Worm (Caenorhabditis elegans) whole organism, L2 larva: ENCODE data around the gene T15B12.1.

ENCODE experiments used
- C34F6.9 ChIP-seq: fragments of 150-350 bp; optimal IDR thresholded peaks from 2 replicates; lab custom pipeline; 2014; ENCODE audit warnings: missing biosample characterization, missing genetic modification characterization
- R02D3.7 ChIP-seq: fragments of 150-350 bp; optimal IDR thresholded peaks from 2 replicates; lab custom pipeline; 2014; ENCODE audit warnings: missing biosample characterization, missing genetic modification characterization
- ZK546.5 ChIP-seq: sonication (generic microtip); optimal IDR thresholded peaks from 2 replicates; lab custom pipeline; 2017; ENCODE audit warnings: missing biosample characterization, missing genetic modification characterization
- alr-1 ChIP-seq: fragments of 150-350 bp; optimal IDR thresholded peaks from 2 replicates; lab custom pipeline; 2014; ENCODE audit warnings: missing biosample characterization, missing genetic modification characterization
- aly-2 ChIP-seq: fragments of 150-350 bp; optimal IDR thresholded peaks from 2 replicates; lab custom pipeline; 2014; ENCODE audit warnings: missing biosample characterization, missing genetic modification characterization
- ama-1 ChIP-seq: fragments of 150-350 bp; optimal IDR thresholded peaks from 2 replicates; lab custom pipeline; 2018; ENCODE audit warnings: inconsistent platforms
- ceh-82 ChIP-seq: fragments of 150-350 bp; optimal IDR thresholded peaks from 2 replicates; lab custom pipeline; 2014; ENCODE audit warnings: missing biosample characterization, missing genetic modification characterization
- crh-2 ChIP-seq: sonication (generic microtip); optimal IDR thresholded peaks from 2 replicates; lab custom pipeline; 2017; ENCODE audit warnings: missing biosample characterization, missing genetic modification characterization
- egl-27 ChIP-seq: sonication (generic microtip); optimal IDR thresholded peaks from 3 replicates; lab custom pipeline; 2017; ENCODE audit warnings: missing biosample characterization, missing genetic modification reagents, missing genetic modification characterization
- elt-1 ChIP-seq: fragments of 150-350 bp; optimal IDR thresholded peaks from 2 replicates; lab custom pipeline; 2014; ENCODE audit warnings: missing biosample characterization, missing genetic modification characterization
- elt-3 ChIP-seq: sonication (generic microtip); optimal IDR thresholded peaks from 2 replicates; lab custom pipeline; 2017; ENCODE audit warnings: missing biosample characterization, missing genetic modification characterization
- fos-1 ChIP-seq: fragments of 150-350 bp; optimal IDR thresholded peaks from 2 replicates; lab custom pipeline; 2014; ENCODE audit warnings: missing biosample characterization, missing genetic modification characterization
- gmeb-1 ChIP-seq: fragments of 150-350 bp; optimal IDR thresholded peaks from 2 replicates; lab custom pipeline; 2014; ENCODE audit warnings: missing biosample characterization, missing genetic modification characterization
- lin-13 ChIP-seq: fragments of 150-350 bp; optimal IDR thresholded peaks from 2 replicates; lab custom pipeline; 2014; ENCODE audit warnings: missing biosample characterization, missing genetic modification reagents, missing genetic modification characterization
- lin-39 ChIP-seq: fragments of 150-350 bp; optimal IDR thresholded peaks from 2 replicates; lab custom pipeline; 2014; ENCODE audit warnings: missing biosample characterization, missing genetic modification reagents, missing genetic modification characterization
- lsy-2 ChIP-seq, 2 experiments: fragments of 150-350 bp in 1 of 2; sonication (generic microtip) in 1 of 2; optimal IDR thresholded peaks; 2 replicates each; lab custom pipeline; 2014 to 2017; ENCODE audit warnings: missing biosample characterization in 2 of 2, missing genetic modification characterization in 2 of 2
- mab-5 ChIP-seq: fragments of 150-350 bp; optimal IDR thresholded peaks from 2 replicates; lab custom pipeline; 2014; ENCODE audit warnings: missing biosample characterization, missing genetic modification characterization
- mbf-1 ChIP-seq: sonication (generic microtip); optimal IDR thresholded peaks from 2 replicates; lab custom pipeline; 2017; ENCODE audit warnings: missing biosample characterization, missing genetic modification characterization
- mdl-1 ChIP-seq, 2 experiments: fragments of 150-350 bp in 1 of 2; sonication (generic microtip) in 1 of 2; optimal IDR thresholded peaks; 2 replicates each; lab custom pipeline; 2017; ENCODE audit warnings: missing biosample characterization in 2 of 2, missing genetic modification characterization in 2 of 2
- nhr-10 ChIP-seq: sonication (generic microtip); optimal IDR thresholded peaks from 2 replicates; lab custom pipeline; 2017; ENCODE audit warnings: missing biosample characterization, missing genetic modification characterization
- nhr-129 ChIP-seq: fragments of 150-350 bp; optimal IDR thresholded peaks from 2 replicates; lab custom pipeline; 2014; ENCODE audit warnings: missing biosample characterization, missing genetic modification characterization
- nhr-21 ChIP-seq: fragments of 150-350 bp; optimal IDR thresholded peaks from 2 replicates; lab custom pipeline; 2014; ENCODE audit warnings: missing biosample characterization, missing genetic modification characterization
- nhr-23 ChIP-seq: fragments of 150-350 bp; optimal IDR thresholded peaks from 2 replicates; lab custom pipeline; 2014; ENCODE audit warnings: missing biosample characterization, missing genetic modification reagents, missing genetic modification characterization
- nhr-6 ChIP-seq: fragments of 150-350 bp; optimal IDR thresholded peaks from 2 replicates; lab custom pipeline; 2014; ENCODE audit warnings: missing biosample characterization, missing genetic modification characterization
- nhr-77 ChIP-seq: fragments of 150-350 bp; optimal IDR thresholded peaks from 2 replicates; lab custom pipeline; 2014; ENCODE audit warnings: missing biosample characterization, missing genetic modification characterization
- peb-1 ChIP-seq: fragments of 150-350 bp; optimal IDR thresholded peaks from 2 replicates; lab custom pipeline; 2014; ENCODE audit warnings: missing biosample characterization, missing genetic modification characterization
- sem-4 ChIP-seq: fragments of 150-350 bp; optimal IDR thresholded peaks from 2 replicates; lab custom pipeline; 2014; ENCODE audit warnings: missing biosample characterization, missing genetic modification reagents, missing genetic modification characterization
- skn-1 ChIP-seq: sonication (generic microtip); optimal IDR thresholded peaks from 2 replicates; lab custom pipeline; 2017; ENCODE audit warnings: missing biosample characterization, missing genetic modification characterization
- sma-9 ChIP-seq, 2 experiments: fragments of 150-350 bp in 1 of 2; sonication (generic microtip) in 1 of 2; optimal IDR thresholded peaks; 2 replicates each; lab custom pipeline; 2014 to 2016; ENCODE audit warnings: missing genetic modification characterization in 2 of 2, mild to moderate bottlenecking in 1 of 2, missing biosample characterization in 1 of 2, missing compliant biosample characterization in 1 of 2, missing genetic modification reagents in 1 of 2, moderate library complexity in 1 of 2
- unc-39 ChIP-seq: fragments of 150-350 bp; optimal IDR thresholded peaks from 2 replicates; lab custom pipeline; 2014; ENCODE audit warnings: missing biosample characterization, missing genetic modification characterization
- unc-55 ChIP-seq: fragments of 150-350 bp; sonication (generic microtip); optimal IDR thresholded peaks from 3 replicates; lab custom pipeline; 2014; ENCODE audit warnings: missing biosample characterization, missing genetic modification reagents, missing genetic modification characterization
- unc-62 ChIP-seq: fragments of 150-350 bp; optimal IDR thresholded peaks from 2 replicates; lab custom pipeline; 2014; ENCODE audit warnings: missing biosample characterization, missing genetic modification reagents, missing genetic modification characterization
- zag-1 ChIP-seq: fragments of 150-350 bp; optimal IDR thresholded peaks from 2 replicates; lab custom pipeline; 2014; ENCODE audit warnings: missing biosample characterization, missing genetic modification characterization
- ztf-1 ChIP-seq: fragments of 200-800 bp; sonication (Bioruptor generic); conservative IDR thresholded peaks from 2 replicates; pipeline ENCODE4 v1.3.6; 2022; ENCODE audit warnings: missing genetic modification characterization, missing compliant biosample characterization
- ztf-11 ChIP-seq: sonication (generic microtip); optimal IDR thresholded peaks from 2 replicates; lab custom pipeline; 2017; ENCODE audit warnings: missing biosample characterization, missing genetic modification characterization
- ztf-4 ChIP-seq: fragments of 150-350 bp; optimal IDR thresholded peaks from 2 replicates; lab custom pipeline; 2014; ENCODE audit warnings: missing biosample characterization, missing genetic modification characterization

T15B12.1 gene

ce11 chrIII:5280228-5280627 is 7.7 kb upstream of the T15B12.1 start:
- TF ChIP-seq nhr-129 (tag; lab: Kevin White, UChicago) (peak; percentile 43), unc-55 (GFP tag; lab: Kevin White, UChicago) (peak; percentile 14), sma-9 (GFP tag; optimal IDR thresholded peaks at IDR 0.05; lab: Kevin White, UChicago) (peak; percentile 14), sma-9 (tag; optimal IDR thresholded peaks at IDR 0.05; lab: Kevin White, UChicago) (no peak), nhr-23 (tag; lab: Kevin White, UChicago) (no peak), zag-1 (tag; lab: Kevin White, UChicago) (no peak), ZK546.5 (tag; lab: Kevin White, UChicago) (no peak), C34F6.9 (peak; percentile 31), lsy-2 (tag; optimal IDR thresholded peaks at IDR 0.05; lab: Kevin White, UChicago) (peak in 1 of 2 experiments; percentile 46), egl-27 (peak; percentile 34), crh-2 (tag; lab: Kevin White, UChicago) (peak; percentile 17)

DNA sequence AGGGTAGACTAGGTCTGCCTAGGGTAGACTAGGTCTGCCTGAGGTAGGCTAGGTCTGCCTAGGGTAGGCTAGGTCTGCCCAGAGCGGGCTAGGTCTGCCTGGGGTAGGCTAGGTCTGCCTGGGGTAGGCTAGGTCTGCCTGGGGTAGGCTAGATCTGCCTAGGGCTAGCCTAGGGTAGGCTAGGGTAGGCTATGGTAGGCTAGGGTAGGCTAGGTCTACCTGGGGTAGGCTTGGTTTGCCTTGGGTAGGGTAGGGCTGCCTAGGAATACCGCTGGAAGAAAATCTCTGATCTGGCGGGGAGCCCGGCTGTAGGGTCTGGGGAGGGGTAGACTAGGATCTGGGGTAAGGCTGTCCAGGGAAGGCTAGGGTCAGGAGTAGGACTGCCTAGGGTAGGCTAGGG is 2.5 kb upstream of the T15B12.1 start:
- no peak for TF ChIP-seq ceh-82 (tag; lab: Kevin White, UChicago)
- no peak for TF ChIP-seq alr-1 (tag; lab: Kevin White, UChicago)
- no peak for TF ChIP-seq lin-39 (tag; lab: Kevin White, UChicago)
- no peak for TF ChIP-seq unc-55 (GFP tag; lab: Kevin White, UChicago)
- no peak for TF ChIP-seq lin-13 (GFP tag; lab: Kevin White, UChicago)
- no peak for TF ChIP-seq nhr-6
- TF ChIP-seq elt-3 (tag; lab: Kevin White, UChicago), result no peak
- TF ChIP-seq nhr-77 (tag; lab: Kevin White, UChicago), result no peak
- no peak for TF ChIP-seq nhr-21 (tag; lab: Kevin White, UChicago)
- TF ChIP-seq unc-39, result no peak
- no peak for TF ChIP-seq nhr-23 (tag; lab: Kevin White, UChicago)
- no peak for TF ChIP-seq ztf-11 (tag; lab: Kevin White, UChicago)
- no peak for TF ChIP-seq gmeb-1 (tag; lab: Kevin White, UChicago)
- no peak for TF ChIP-seq ZK546.5 (tag; lab: Kevin White, UChicago)
- no peak for TF ChIP-seq mdl-1 (tag; optimal IDR thresholded peaks at IDR 0.05; lab: Kevin White, UChicago)

DNA sequence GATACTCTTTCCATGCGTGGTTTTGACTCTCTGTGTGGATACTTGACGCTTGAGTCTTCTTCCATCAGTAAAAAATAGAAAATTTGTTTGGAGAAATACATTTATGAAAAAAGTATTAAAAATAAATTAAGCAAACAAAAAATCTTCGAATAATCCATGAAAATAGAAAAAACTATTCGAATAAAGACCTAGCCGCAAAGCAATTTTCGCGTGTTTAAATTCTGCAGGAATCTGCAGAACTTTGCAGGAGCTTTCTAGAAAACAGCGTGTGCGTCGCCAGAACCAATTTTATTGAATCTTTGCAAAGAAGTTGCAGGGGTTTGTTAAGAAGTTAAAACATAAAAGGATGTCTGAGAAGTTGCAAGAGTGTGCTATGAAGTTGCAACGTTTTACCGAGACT is 1.8 kb upstream of the T15B12.1 start, which contains the start of gene ZC395.11:
Gene ZC395.11 (minus strand): TSS at position 101 of the 400 bp plus-strand sequence.
- no peak for TF ChIP-seq unc-55 (GFP tag; lab: Kevin White, UChicago)
- TF ChIP-seq nhr-10 (tag; lab: Kevin White, UChicago), result no peak
- TF ChIP-seq alr-1 (tag; lab: Kevin White, UChicago), result no peak
- no peak for TF ChIP-seq nhr-77 (tag; lab: Kevin White, UChicago)
- TF ChIP-seq peb-1 (tag; lab: Kevin White, UChicago), result no peak
- no peak for TF ChIP-seq R02D3.7 (tag; lab: Kevin White, UChicago)
- TF ChIP-seq nhr-129 (tag; lab: Kevin White, UChicago), result no peak

DNA sequence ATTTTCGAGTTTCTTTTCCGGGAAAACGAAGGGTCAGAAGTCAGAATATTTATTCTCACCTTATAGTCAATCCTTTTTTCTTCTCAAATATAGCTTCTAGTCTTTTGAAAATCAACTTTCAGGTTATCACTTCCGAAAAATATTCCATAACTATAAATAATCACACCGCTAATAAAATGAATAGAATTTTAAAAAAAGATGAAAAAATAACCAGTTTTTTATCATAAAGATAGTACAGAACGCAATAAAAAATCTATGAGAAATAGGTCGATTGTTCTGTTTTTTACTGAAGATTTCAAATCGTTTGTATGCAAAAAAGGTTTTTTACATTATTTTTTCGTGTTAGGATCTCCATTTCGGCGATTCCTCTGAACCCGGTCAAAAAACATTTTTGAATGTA is 2.3 kb downstream of the T15B12.1 start:
- TF ChIP-seq nhr-10 (tag; lab: Kevin White, UChicago), result no peak
- no peak for TF ChIP-seq egl-27
- no peak for TF ChIP-seq mab-5 (tag; lab: Kevin White, UChicago)
- TF ChIP-seq aly-2, result no peak
- TF ChIP-seq ztf-1, result no peak
- no peak for TF ChIP-seq nhr-21 (tag; lab: Kevin White, UChicago)
- no peak for TF ChIP-seq skn-1 (tag; lab: Kevin White, UChicago)
- TF ChIP-seq unc-62 (GFP tag; lab: Kevin White, UChicago), result no peak
- TF ChIP-seq, all 48 proteins: peak for 0

DNA sequence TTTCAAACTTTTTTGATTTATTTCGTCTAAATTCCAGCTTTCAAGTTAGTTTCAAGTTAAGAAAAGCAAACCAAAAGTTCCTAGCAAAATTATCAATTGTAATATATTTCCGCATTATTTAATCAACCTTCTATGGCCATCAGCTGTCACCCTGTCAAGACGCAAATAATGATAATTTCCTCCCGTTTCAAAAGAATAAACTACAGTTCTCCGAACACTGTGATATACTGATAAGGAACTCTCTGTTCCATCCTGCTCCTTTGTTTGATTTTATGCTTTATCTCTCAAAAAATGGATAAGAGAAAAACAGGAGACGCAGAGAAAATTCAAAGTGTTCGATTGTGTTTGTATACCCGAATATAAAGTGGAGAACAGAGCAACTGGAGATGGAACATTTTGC is 3.3 kb downstream of the T15B12.1 start:
- TF ChIP-seq sma-9 (GFP tag; optimal IDR thresholded peaks at IDR 0.05; lab: Kevin White, UChicago), result no peak
- no peak for TF ChIP-seq sma-9 (tag; optimal IDR thresholded peaks at IDR 0.05; lab: Kevin White, UChicago)
- TF ChIP-seq fos-1 (tag; lab: Kevin White, UChicago), result peak; percentile 46

DNA sequence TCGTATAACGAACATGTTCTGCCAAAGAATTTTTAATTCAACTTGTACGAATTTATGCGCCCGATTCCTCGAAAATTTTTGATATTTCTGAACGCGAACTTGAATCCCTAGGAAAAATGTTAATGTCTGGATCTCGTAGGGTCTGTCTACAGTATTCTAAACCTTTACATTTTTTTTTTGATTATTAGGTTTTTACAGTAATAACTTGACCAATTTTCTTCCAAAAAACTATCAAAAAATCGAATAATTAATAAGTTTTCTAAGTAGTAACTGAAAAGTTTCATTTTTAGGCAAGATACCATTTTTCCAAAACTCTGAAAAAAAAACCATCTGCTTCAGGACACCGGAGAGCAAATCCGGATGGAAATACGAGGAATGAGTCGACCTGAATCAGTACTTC is 6.3 kb downstream of the T15B12.1 start:
- TF ChIP-seq skn-1 (tag; lab: Kevin White, UChicago) (no peak), sem-4 (tag; lab: Kevin White, UChicago) (no peak), C34F6.9 (no peak), lin-39 (tag; lab: Kevin White, UChicago) (no peak), ztf-4 (no peak), elt-1 (tag; lab: Kevin White, UChicago) (no peak), lin-13 (GFP tag; lab: Kevin White, UChicago) (no peak), mdl-1 (tag; optimal IDR thresholded peaks at IDR 0.05; lab: Kevin White, UChicago) (no peak), ama-1 (no peak), mab-5 (tag; lab: Kevin White, UChicago) (no peak), mbf-1 (tag; lab: Kevin White, UChicago) (no peak), crh-2 (tag; lab: Kevin White, UChicago) (no peak), ZK546.5 (tag; lab: Kevin White, UChicago) (no peak), unc-62 (GFP tag; lab: Kevin White, UChicago) (no peak), lsy-2 (tag; optimal IDR thresholded peaks at IDR 0.05; lab: Kevin White, UChicago) (no peak), ztf-11 (tag; lab: Kevin White, UChicago) (no peak)
